Worm (Caenorhabditis elegans) whole organism, L1 larva: ENCODE measurements around the gene asp-7.

Experiments used
- C34B4.2 ChIP-seq: sonication (generic microtip); optimal IDR thresholded peaks from 2 replicates; lab custom pipeline; 2017; ENCODE audit warnings: mild to moderate bottlenecking, missing genetic modification characterization, missing compliant biosample characterization
- dpl-1 ChIP-seq, 3 experiments: fragments of 150-350 bp in 2 of 3; sonication (generic microtip) in 1 of 3; optimal IDR thresholded peaks; 2 replicates each; lab custom pipeline; 2014 to 2017; ENCODE audit warnings: missing biosample characterization in 3 of 3, missing genetic modification characterization in 3 of 3, missing genetic modification reagents in 3 of 3
- efl-1 ChIP-seq, 4 experiments: fragments of 150-350 bp; optimal IDR thresholded peaks in 3 of 4; peaks in 1 of 4; 1 replicate in 1 of 4; 2 replicates in 3 of 4; lab custom pipeline; 2014; ENCODE audit warnings: missing biosample characterization in 2 of 4, missing genetic modification characterization in 2 of 4, missing genetic modification reagents in 2 of 4
- isw-1 ChIP-seq: fragments of 200-800 bp; sonication (Bioruptor generic); IDR thresholded peaks from 2 replicates; pipeline ENCODE4 v1.3.6; 2022; ENCODE audit warnings: missing genetic modification characterization, missing compliant biosample characterization

DNA sequence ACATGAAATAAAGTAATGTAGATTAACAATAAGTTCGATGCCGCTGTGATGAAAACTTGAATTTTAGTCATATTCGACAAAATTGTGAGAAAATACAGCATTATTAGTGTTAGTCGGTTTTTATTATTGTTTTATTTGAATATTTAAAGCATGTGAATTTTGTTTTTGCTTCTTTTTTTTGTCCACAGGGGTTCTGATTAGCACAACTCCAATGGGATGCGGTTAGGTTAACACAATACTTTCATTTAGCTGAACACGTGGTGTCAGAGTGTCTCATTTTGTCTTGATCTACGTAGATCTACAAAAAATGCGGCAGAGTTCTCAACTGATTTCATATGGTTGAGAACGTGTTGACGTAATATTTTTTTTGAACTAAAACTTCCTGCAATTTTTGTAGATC lies 41.0 kb downstream of the asp-7 start, which contains the start of gene str-40:
- TF ChIP-seq dpl-1 (GFP tag; optimal IDR thresholded peaks at IDR 0.05; lab: Kevin White, UChicago) = no peak
- no peak for TF ChIP-seq efl-1 (optimal IDR thresholded peaks at IDR 0.05; lab: Kevin White, UChicago)
- no peak for TF ChIP-seq efl-1 (GFP tag; optimal IDR thresholded peaks at IDR 0.05 in 1 of 2; lab: Kevin White, UChicago)
- TF ChIP-seq C34B4.2 (tag; lab: Kevin White, UChicago) = no peak
- no peak for TF ChIP-seq isw-1 (GFP tag; lab: Robert Waterston, UW)
